Worm (Caenorhabditis elegans) whole organism, midembryonic: ENCODE results near the gene C01C4.2.

Source experiments
- cog-1 ChIP-seq: sonication (generic microtip); optimal IDR thresholded peaks from 2 replicates; lab custom pipeline; 2016; ENCODE audit warnings: missing genetic modification characterization, missing compliant biosample characterization
- flt-1 ChIP-seq: fragments of 200-800 bp; sonication (Bioruptor generic); IDR thresholded peaks from 2 replicates; pipeline ENCODE4 v1.3.6; 2022; ENCODE audit warnings: missing genetic modification characterization, missing compliant biosample characterization
- klf-2 ChIP-seq: fragments of 200-800 bp; sonication (Bioruptor generic); conservative IDR thresholded peaks from 2 replicates; pipeline ENCODE4 v1.3.6; 2022; ENCODE audit warnings: missing genetic modification reagents, missing genetic modification characterization, missing compliant biosample characterization
- med-1 ChIP-seq: sonication (generic microtip); optimal IDR thresholded peaks from 2 replicates; lab custom pipeline; 2017; ENCODE audit warnings: missing genetic modification characterization, mild to moderate bottlenecking, missing compliant biosample characterization, antibody characterized with exemption, missing genetic modification reagents; ENCODE audit not compliant: insufficient read depth
- ref-1 ChIP-seq: fragments of 200-800 bp; sonication (Bioruptor generic); conservative IDR thresholded peaks from 2 replicates; pipeline ENCODE4 v1.3.6; 2022; ENCODE audit warnings: missing genetic modification reagents, missing genetic modification characterization, missing compliant biosample characterization
- ztf-23 ChIP-seq: fragments of 200-800 bp; sonication (Bioruptor generic); IDR thresholded peaks from 2 replicates; pipeline ENCODE4 v1.3.6; 2022; ENCODE audit warnings: missing genetic modification reagents, missing genetic modification characterization, missing compliant biosample characterization
- ztf-29 ChIP-seq: fragments of 200-800 bp; sonication (Bioruptor generic); IDR thresholded peaks from 2 replicates; pipeline ENCODE4 v1.3.6; 2022; ENCODE audit warnings: missing genetic modification reagents, missing genetic modification characterization, missing compliant biosample characterization

ce11 chrX:3694172-3694571 is 20.7 kb upstream of the C01C4.2 start:
- peak; percentile 70; the same call in 1 of the 2 replicates for TF ChIP-seq flt-1 (GFP tag; lab: Robert Waterston, UW)
- no peak for TF ChIP-seq klf-2
- no peak for TF ChIP-seq med-1 (GFP tag; lab: Kevin White, UChicago)
- no peak for TF ChIP-seq ztf-29 (GFP tag; lab: Robert Waterston, UW)
- no peak for TF ChIP-seq cog-1 (tag; lab: Kevin White, UChicago)
- 0 out of 2 replicates have a peak, but pooled peaks have one; percentile 13 for TF ChIP-seq ztf-23 (GFP tag; lab: Robert Waterston, UW)
- TF ChIP-seq ref-1 (GFP tag; lab: Robert Waterston, UW), result no peak
